Worm (Caenorhabditis elegans): ENCODE measurements around the gene F52H2.5.

The F52H2.5 gene

ce11 chrX:2549322-2549721 is 10.6 kb downstream of the F52H2.5 start (continued):
- no peak for TF ChIP-seq elt-1 (tag; optimal IDR thresholded peaks at IDR 0.05)

ce11 chrX:2548884-2549283 is 11.0 kb downstream of the F52H2.5 start, which contains the start of gene smvt-1:
Gene smvt-1 (minus strand): TSS chrX:2548984.
- TF ChIP-seq unc-55 (GFP tag; optimal IDR thresholded peaks at IDR 0.05) (peak; percentile 11), alr-1 (tag; optimal IDR thresholded peaks at IDR 0.05) (no peak), unc-62 (GFP tag; optimal IDR thresholded peaks at IDR 0.05) (no peak), elt-1 (tag; optimal IDR thresholded peaks at IDR 0.05) (no peak), ztf-1 (GFP tag; conservative IDR thresholded peaks at IDR 0.05) (no peak)

ce11 chrX:2544645-2545044 is 15.2 kb downstream of the F52H2.5 start:
- no peak for TF ChIP-seq peb-1 (tag; optimal IDR thresholded peaks at IDR 0.05)
- TF ChIP-seq crh-2 (tag; optimal IDR thresholded peaks at IDR 0.05), result peak; percentile 79
- TF ChIP-seq fos-1 (tag; optimal IDR thresholded peaks at IDR 0.05), result peak; percentile 66
- TF ChIP-seq sma-9 (GFP tag; optimal IDR thresholded peaks at IDR 0.05), result peak; percentile 5
- TF ChIP-seq sma-9 (tag; optimal IDR thresholded peaks at IDR 0.05), result no peak

- TF ChIP-seq gmeb-1 (tag; optimal IDR thresholded peaks at IDR 0.05) (no peak), fos-1 (tag; optimal IDR thresholded peaks at IDR 0.05) (peak; percentile 28), mbf-1 (tag; optimal IDR thresholded peaks at IDR 0.05) (no peak)
These were observed 16.5 kb downstream of the F52H2.5 start for ce11 chrX:2543353-2543752.

ce11 chrX:2541003-2541521 is 18.8 kb downstream of the F52H2.5 start, which contains the start of gene F52H2.3:
Gene F52H2.3 (minus strand): TSS chrX:2541053.
- TF ChIP-seq blmp-1 (tag; optimal IDR thresholded peaks at IDR 0.05; ENCODE audit: insufficient read depth) (no peak), nhr-11 (tag; optimal IDR thresholded peaks at IDR 0.05) (no peak), alr-1 (tag; optimal IDR thresholded peaks at IDR 0.05) (no peak), nhr-21 (tag; optimal IDR thresholded peaks at IDR 0.05) (no peak), nhr-10 (tag; optimal IDR thresholded peaks at IDR 0.05) (no peak), sma-9 (GFP tag; optimal IDR thresholded peaks at IDR 0.05) (peak; percentile 2), sma-9 (tag; optimal IDR thresholded peaks at IDR 0.05) (no peak), unc-55 (GFP tag; optimal IDR thresholded peaks at IDR 0.05) (no peak), Y55F3AM.14 (GFP tag; optimal IDR thresholded peaks at IDR 0.05) (no peak), ceh-82 (tag; optimal IDR thresholded peaks at IDR 0.05) (no peak), aly-2 (tag; optimal IDR thresholded peaks at IDR 0.05) (no peak), skn-1 (tag; optimal IDR thresholded peaks at IDR 0.05) (no peak), nhr-25 (tag; optimal IDR thresholded peaks at IDR 0.05) (no peak), F13H6.1 (tag; optimal IDR thresholded peaks at IDR 0.05) (peak; percentile 28), egl-27 (tag; optimal IDR thresholded peaks at IDR 0.05) (no peak), gmeb-1 (tag; optimal IDR thresholded peaks at IDR 0.05) (peak; percentile 21), crh-2 (tag; optimal IDR thresholded peaks at IDR 0.05) (peak; percentile 47), fos-1 (tag; optimal IDR thresholded peaks at IDR 0.05) (peak; percentile 70)

ce11 chrX:2538713-2539112 is 21.2 kb downstream of the F52H2.5 start:
- TF ChIP-seq ztf-1 (GFP tag; conservative IDR thresholded peaks at IDR 0.05) (no peak), skn-1 (tag; optimal IDR thresholded peaks at IDR 0.05) (no peak), lin-39 (tag; optimal IDR thresholded peaks at IDR 0.05) (no peak), ama-1 (optimal IDR thresholded peaks at IDR 0.05) (no peak), sma-9 (GFP tag; optimal IDR thresholded peaks at IDR 0.05) (no peak), sma-9 (tag; optimal IDR thresholded peaks at IDR 0.05) (no peak), mdl-1 (tag; optimal IDR thresholded peaks at IDR 0.05) (no peak), nhr-12 (tag; optimal IDR thresholded peaks at IDR 0.05) (no peak), nhr-23 (tag; optimal IDR thresholded peaks at IDR 0.05) (no peak), ceh-16 (tag; optimal IDR thresholded peaks at IDR 0.05) (no peak)

ce11 chrX:2536246-2536772 is 23.6 kb downstream of the F52H2.5 start:
- TF ChIP-seq lin-11 (tag; optimal IDR thresholded peaks at IDR 0.05), result peak; percentile 30
- TF ChIP-seq nhr-12 (tag; optimal IDR thresholded peaks at IDR 0.05), result no peak
- TF ChIP-seq zag-1 (tag; optimal IDR thresholded peaks at IDR 0.05), result peak; percentile 94
- TF ChIP-seq nhr-77 (tag; optimal IDR thresholded peaks at IDR 0.05), result no peak
- TF ChIP-seq crh-2 (tag; optimal IDR thresholded peaks at IDR 0.05), result peak; percentile 79
- TF ChIP-seq unc-55 (GFP tag; optimal IDR thresholded peaks at IDR 0.05), result peak; percentile 92
- TF ChIP-seq ama-1 (optimal IDR thresholded peaks at IDR 0.05), result no peak
- peak; percentile 97 for TF ChIP-seq nhr-129 (tag; optimal IDR thresholded peaks at IDR 0.05)
- no peak for TF ChIP-seq nhr-237 (tag; optimal IDR thresholded peaks at IDR 0.05)
- TF ChIP-seq lin-39 (tag; optimal IDR thresholded peaks at IDR 0.05), result peak; percentile 39
- peak; percentile 65 for TF ChIP-seq Y55F3AM.14 (GFP tag; optimal IDR thresholded peaks at IDR 0.05)
- no peak for TF ChIP-seq alr-1 (tag; optimal IDR thresholded peaks at IDR 0.05)
- TF ChIP-seq gmeb-1 (tag; optimal IDR thresholded peaks at IDR 0.05), result peak; percentile 25
- TF ChIP-seq ceh-16 (tag; optimal IDR thresholded peaks at IDR 0.05), result peak; percentile 78
- no peak for TF ChIP-seq dmd-4 (tag; optimal IDR thresholded peaks at IDR 0.05)
- peak; percentile 92 for TF ChIP-seq sem-4 (tag; optimal IDR thresholded peaks at IDR 0.05)
- TF ChIP-seq aly-2 (tag; optimal IDR thresholded peaks at IDR 0.05), result no peak
- peak; percentile 94 for TF ChIP-seq sma-9 (GFP tag; optimal IDR thresholded peaks at IDR 0.05)
- TF ChIP-seq sma-9 (tag; optimal IDR thresholded peaks at IDR 0.05), result no peak
- peak; percentile 29 for TF ChIP-seq nhr-21 (tag; optimal IDR thresholded peaks at IDR 0.05)
- no peak for TF ChIP-seq nhr-11 (tag; optimal IDR thresholded peaks at IDR 0.05)
- TF ChIP-seq lsy-2 (tag; optimal IDR thresholded peaks at IDR 0.05), result peak; percentile 43 to 85
- TF ChIP-seq mab-5 (tag; optimal IDR thresholded peaks at IDR 0.05), result peak; percentile 80

Measured in whole organism, L2 larva.